Worm (Caenorhabditis elegans) whole organism, L1 larva: ENCODE results near the gene K08D8.7.

Experiments used
- C04F5.9 ChIP-seq: sonication (generic microtip); optimal IDR thresholded peaks from 2 replicates; lab custom pipeline; 2016; ENCODE audit warnings: missing genetic modification characterization, missing compliant biosample characterization
- C16A3.4 ChIP-seq: fragments of 150-350 bp; optimal IDR thresholded peaks from 2 replicates; lab custom pipeline; 2014; ENCODE audit warnings: missing biosample characterization, missing genetic modification characterization
- aha-1 ChIP-seq: fragments of 150-350 bp; optimal IDR thresholded peaks from 2 replicates; lab custom pipeline; 2014; ENCODE audit warnings: missing biosample characterization, missing genetic modification characterization
- alr-1 ChIP-seq: fragments of 200-800 bp; sonication (Bioruptor generic); optimal IDR thresholded peaks from 2 replicates; lab custom pipeline; 2018; ENCODE audit warnings: borderline replicate concordance, mild to moderate bottlenecking, missing genetic modification characterization, missing compliant biosample characterization
- ama-1 ChIP-seq: fragments of 150-350 bp; optimal IDR thresholded peaks from 2 replicates; lab custom pipeline; 2014
- blmp-1 ChIP-seq: fragments of 150-350 bp; optimal IDR thresholded peaks from 2 replicates; lab custom pipeline; 2014; ENCODE audit warnings: missing biosample characterization, missing genetic modification characterization
- ces-1 ChIP-seq: fragments of 150-350 bp; optimal IDR thresholded peaks from 2 replicates; lab custom pipeline; 2014; ENCODE audit warnings: missing biosample characterization, missing genetic modification reagents, missing genetic modification characterization
- dpl-1 ChIP-seq, 3 experiments: fragments of 150-350 bp in 2 of 3; sonication (generic microtip) in 1 of 3; optimal IDR thresholded peaks; 2 replicates each; lab custom pipeline; 2014 to 2017; ENCODE audit warnings: missing biosample characterization in 3 of 3, missing genetic modification characterization in 3 of 3, missing genetic modification reagents in 3 of 3
- dsc-1 ChIP-seq: sonication (generic microtip); optimal IDR thresholded peaks from 2 replicates; lab custom pipeline; 2016; ENCODE audit warnings: mild to moderate bottlenecking, missing genetic modification characterization, missing compliant biosample characterization
- efl-1 ChIP-seq, 4 experiments: fragments of 150-350 bp; optimal IDR thresholded peaks in 3 of 4; peaks in 1 of 4; 1 replicate in 1 of 4; 2 replicates in 3 of 4; lab custom pipeline; 2014; ENCODE audit warnings: missing biosample characterization in 2 of 4, missing genetic modification characterization in 2 of 4, missing genetic modification reagents in 2 of 4
- efl-3 ChIP-seq: fragments of 200-800 bp; sonication (Bioruptor generic); optimal IDR thresholded peaks from 2 replicates; lab custom pipeline; 2018; ENCODE audit warnings: mild to moderate bottlenecking, missing genetic modification characterization, missing compliant biosample characterization
- elt-2 ChIP-seq: sonication (generic microtip); optimal IDR thresholded peaks from 2 replicates; lab custom pipeline; 2016; ENCODE audit warnings: missing genetic modification characterization, mild to moderate bottlenecking, inconsistent platforms, missing compliant biosample characterization, missing genetic modification reagents
- elt-3 ChIP-seq, 6 experiments: fragments of 150-350 bp in 1 of 6; sonication (generic microtip); optimal IDR thresholded peaks; 2 replicates each; lab custom pipeline; 2017 to 2018; ENCODE audit warnings: missing biosample characterization in 6 of 6, missing genetic modification characterization in 6 of 6, inconsistent platforms in 1 of 6
- ets-5 ChIP-seq: fragments of 200-800 bp; sonication (Bioruptor generic); IDR thresholded peaks from 2 replicates; pipeline ENCODE4 v1.3.6; 2022; ENCODE audit warnings: missing genetic modification characterization, missing compliant biosample characterization
- fkh-8 ChIP-seq: sonication (generic microtip); optimal IDR thresholded peaks from 2 replicates; lab custom pipeline; 2016; ENCODE audit warnings: mild to moderate bottlenecking, missing genetic modification characterization, missing compliant biosample characterization
- isw-1 ChIP-seq: fragments of 200-800 bp; sonication (Bioruptor generic); IDR thresholded peaks from 2 replicates; pipeline ENCODE4 v1.3.6; 2022; ENCODE audit warnings: missing genetic modification characterization, missing compliant biosample characterization
- lin-15B ChIP-seq: fragments of 150-350 bp; sonication (generic microtip); optimal IDR thresholded peaks from 3 replicates; lab custom pipeline; 2014; ENCODE audit warnings: missing biosample characterization, missing genetic modification characterization
- lir-3 ChIP-seq: sonication (generic microtip); optimal IDR thresholded peaks from 2 replicates; lab custom pipeline; 2016; ENCODE audit warnings: mild to moderate bottlenecking, missing genetic modification characterization, moderate library complexity, missing compliant biosample characterization; ENCODE audit not compliant: poor library complexity
- mab-9 ChIP-seq: fragments of 200-800 bp; sonication (Bioruptor generic); IDR thresholded peaks from 2 replicates; pipeline ENCODE4 v1.3.6; 2022; ENCODE audit warnings: missing genetic modification reagents, missing genetic modification characterization, missing compliant biosample characterization
- mdl-1 ChIP-seq, 2 experiments: fragments of 150-350 bp; optimal IDR thresholded peaks; 2 replicates each; lab custom pipeline; 2014 to 2017; ENCODE audit warnings: missing biosample characterization in 2 of 2, missing genetic modification characterization in 2 of 2, inconsistent platforms in 1 of 2
- nhr-11 ChIP-seq: fragments of 150-350 bp; optimal IDR thresholded peaks from 2 replicates; lab custom pipeline; 2014; ENCODE audit warnings: missing biosample characterization, missing genetic modification characterization
- nhr-12 ChIP-seq: sonication (generic microtip); optimal IDR thresholded peaks from 2 replicates; lab custom pipeline; 2017; ENCODE audit warnings: missing biosample characterization, missing genetic modification characterization
- nhr-20 ChIP-seq: sonication (generic microtip); optimal IDR thresholded peaks from 2 replicates; lab custom pipeline; 2016; ENCODE audit warnings: mild to moderate bottlenecking, missing genetic modification characterization, missing compliant biosample characterization
- nhr-237 ChIP-seq: fragments of 150-350 bp; optimal IDR thresholded peaks from 2 replicates; lab custom pipeline; 2014; ENCODE audit warnings: missing biosample characterization, missing genetic modification characterization
- nhr-28 ChIP-seq: fragments of 150-350 bp; optimal IDR thresholded peaks from 2 replicates; lab custom pipeline; 2014; ENCODE audit warnings: missing biosample characterization, missing genetic modification characterization
- nhr-71 ChIP-seq: sonication (generic microtip); optimal IDR thresholded peaks from 2 replicates; lab custom pipeline; 2016; ENCODE audit warnings: mild to moderate bottlenecking, missing genetic modification characterization, moderate library complexity, missing compliant biosample characterization
- nhr-84 ChIP-seq: sonication (generic microtip); optimal IDR thresholded peaks from 2 replicates; lab custom pipeline; 2017; ENCODE audit warnings: missing biosample characterization, missing genetic modification characterization
- nhr-85 ChIP-seq: sonication (generic microtip); peaks from one replicate; lab custom pipeline; 2016; ENCODE audit warnings: missing genetic modification characterization, inconsistent platforms, missing compliant biosample characterization
- pag-3 ChIP-seq: sonication (generic microtip); optimal IDR thresholded peaks from 2 replicates; lab custom pipeline; 2017; ENCODE audit warnings: missing genetic modification characterization, mild to moderate bottlenecking, missing compliant biosample characterization, antibody characterized with exemption, borderline replicate concordance; ENCODE audit not compliant: insufficient read depth
- pqm-1 ChIP-seq: sonication (generic microtip); optimal IDR thresholded peaks from 3 replicates; lab custom pipeline; 2017; ENCODE audit warnings: missing biosample characterization, missing genetic modification characterization
- snu-23 ChIP-seq: sonication (generic microtip); optimal IDR thresholded peaks from 2 replicates; lab custom pipeline; 2016; ENCODE audit warnings: missing genetic modification characterization, missing compliant biosample characterization
- sptf-1 ChIP-seq: fragments of 150-350 bp; optimal IDR thresholded peaks from 2 replicates; lab custom pipeline; 2014; ENCODE audit warnings: missing biosample characterization, missing genetic modification characterization
- sup-37 ChIP-seq: fragments of 200-800 bp; sonication (Bioruptor generic); optimal IDR thresholded peaks from 2 replicates; lab custom pipeline; 2018; ENCODE audit warnings: mild to moderate bottlenecking, missing genetic modification characterization, missing compliant biosample characterization
- tbx-2 ChIP-seq: sonication (generic microtip); optimal IDR thresholded peaks from 2 replicates; lab custom pipeline; 2016; ENCODE audit warnings: missing genetic modification characterization, missing compliant biosample characterization
- tlp-1 ChIP-seq: fragments of 150-350 bp; optimal IDR thresholded peaks from 2 replicates; lab custom pipeline; 2014; ENCODE audit warnings: missing biosample characterization, missing genetic modification characterization
- unc-130 ChIP-seq: fragments of 150-350 bp; optimal IDR thresholded peaks from 2 replicates; lab custom pipeline; 2017; ENCODE audit warnings: missing biosample characterization, missing genetic modification characterization, inconsistent platforms
- unc-62 ChIP-seq: fragments of 150-350 bp; optimal IDR thresholded peaks from 2 replicates; lab custom pipeline; 2014; ENCODE audit warnings: missing biosample characterization, missing genetic modification reagents, missing genetic modification characterization
- vab-15 ChIP-seq: sonication (generic microtip); optimal IDR thresholded peaks from 2 replicates; lab custom pipeline; 2017; ENCODE audit warnings: missing genotype, mild to moderate bottlenecking, missing genetic modification characterization, missing compliant biosample characterization
- xbp-1 ChIP-seq: sonication (generic microtip); optimal IDR thresholded peaks from 2 replicates; lab custom pipeline; 2016; ENCODE audit warnings: missing genetic modification characterization, missing compliant biosample characterization
- zag-1 ChIP-seq: fragments of 150-350 bp; optimal IDR thresholded peaks from 2 replicates; lab custom pipeline; 2014; ENCODE audit warnings: missing biosample characterization, missing genetic modification characterization
- zip-4 ChIP-seq: fragments of 200-800 bp; sonication (Bioruptor generic); optimal IDR thresholded peaks from 2 replicates; lab custom pipeline; 2018; ENCODE audit warnings: mild to moderate bottlenecking, missing genetic modification characterization, moderate library complexity, missing compliant biosample characterization
- ztf-11 ChIP-seq, 2 experiments: sonication (generic microtip); optimal IDR thresholded peaks; 2 replicates each; lab custom pipeline; 2016 to 2017; ENCODE audit warnings: missing genetic modification characterization in 2 of 2, missing biosample characterization in 1 of 2, missing compliant biosample characterization in 1 of 2
- ztf-4 ChIP-seq: fragments of 150-350 bp; optimal IDR thresholded peaks from 2 replicates; lab custom pipeline; 2014; ENCODE audit warnings: missing biosample characterization, missing genetic modification characterization

Gene K08D8.7

DNA sequence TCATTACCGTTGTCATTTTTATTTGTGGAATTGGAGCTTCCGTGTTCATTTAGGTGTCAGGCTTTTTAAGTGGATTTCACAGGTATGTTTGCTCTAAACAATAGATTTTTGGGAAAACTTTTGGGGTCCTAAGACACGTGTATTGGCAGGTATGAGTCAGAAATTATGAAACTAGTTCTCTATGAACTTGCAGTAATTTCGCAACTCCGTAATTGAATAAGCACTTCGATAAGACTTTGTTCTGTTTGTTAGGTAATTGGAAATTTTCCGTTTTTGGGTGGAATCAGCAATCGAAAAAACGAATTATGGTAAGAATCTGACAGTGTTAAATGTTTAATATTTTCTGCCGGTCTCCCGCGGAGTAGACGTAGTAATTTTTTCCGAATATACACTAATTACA, 514 bp downstream of the K08D8.7 start:
- TF ChIP-seq nhr-84 (tag; lab: Kevin White, UChicago) (no peak), alr-1 (no peak), xbp-1 (tag; lab: Kevin White, UChicago) (no peak), C16A3.4 (tag; lab: Kevin White, UChicago) (no peak), nhr-20 (tag; lab: Kevin White, UChicago) (no peak), ztf-11 (tag; optimal IDR thresholded peaks at IDR 0.05; lab: Kevin White, UChicago) (no peak), efl-3 (GFP tag; lab: Kevin White, UChicago) (no peak), nhr-71 (tag; lab: Kevin White, UChicago) (no peak), isw-1 (GFP tag; lab: Robert Waterston, UW) (no peak), pag-3 (tag; lab: Kevin White, UChicago) (no peak)

DNA sequence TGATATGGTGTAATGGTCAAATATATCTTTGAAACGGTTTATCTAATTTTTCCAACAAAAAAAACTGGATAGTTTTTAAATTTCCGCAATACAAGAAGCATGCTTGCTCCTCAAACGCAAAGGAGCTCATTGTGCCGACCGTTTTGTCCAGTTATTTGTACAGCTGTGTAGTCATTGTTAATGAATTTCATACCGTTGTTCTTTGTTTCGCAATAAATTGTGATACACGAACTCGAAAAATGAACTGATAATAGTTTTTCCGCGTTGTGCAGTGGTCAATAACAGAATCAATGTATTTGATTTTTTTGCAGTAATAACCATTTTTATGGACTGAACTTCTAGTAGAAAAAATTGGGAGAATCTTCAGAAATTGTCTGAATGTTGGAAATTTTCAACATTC, 2.2 kb downstream of the K08D8.7 start:
- TF ChIP-seq nhr-11, result no peak
- TF ChIP-seq fkh-8 (tag; lab: Kevin White, UChicago), result no peak
- no peak for TF ChIP-seq efl-1 (optimal IDR thresholded peaks at IDR 0.05; lab: Kevin White, UChicago)
- TF ChIP-seq efl-1 (GFP tag; optimal IDR thresholded peaks at IDR 0.05 in 1 of 2; lab: Kevin White, UChicago), result peak in 1 of 2 experiments; percentile 81
- TF ChIP-seq elt-2, result peak; percentile 4
- no peak for TF ChIP-seq zip-4 (GFP tag; lab: Kevin White, UChicago)
- TF ChIP-seq xbp-1 (tag; lab: Kevin White, UChicago), result no peak

DNA sequence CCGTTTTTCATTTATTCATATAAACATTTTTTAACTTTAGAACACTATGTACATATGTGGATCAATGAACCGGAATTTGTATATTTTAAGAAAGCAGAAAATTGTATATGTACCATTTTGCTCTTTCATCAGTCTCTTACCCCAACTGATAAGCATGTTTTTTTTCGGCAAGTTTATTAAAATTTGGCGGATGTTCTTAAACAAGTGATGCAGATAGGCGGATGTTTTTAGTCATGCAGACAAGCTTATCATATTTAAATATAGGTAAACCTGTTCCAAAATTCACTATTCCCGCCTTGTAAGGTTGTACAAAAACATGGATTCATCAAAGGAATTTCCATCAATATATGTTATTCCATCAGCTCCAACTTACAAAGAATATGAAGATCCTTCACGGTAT, 2.8 kb downstream of the K08D8.7 start, which contains the start of gene K08D8.9:
TSS of gene K08D8.9 (plus strand) at position 301 of the 400 bp plus-strand sequence.
- no peak for TF ChIP-seq zag-1
- TF ChIP-seq ces-1, result no peak
- TF ChIP-seq dsc-1, result no peak
- TF ChIP-seq dpl-1 (GFP tag; optimal IDR thresholded peaks at IDR 0.05; lab: Kevin White, UChicago), result no peak
- no peak for TF ChIP-seq C04F5.9 (tag; lab: Kevin White, UChicago)
- TF ChIP-seq isw-1 (GFP tag; lab: Robert Waterston, UW), result no peak
- TF ChIP-seq unc-130 (tag; lab: Kevin White, UChicago), result no peak
- no peak for TF ChIP-seq blmp-1 (tag; lab: Kevin White, UChicago)
- no peak for TF ChIP-seq nhr-12 (tag; lab: Kevin White, UChicago)
- TF ChIP-seq ama-1 (lab: Kevin White, UChicago), result no peak
- no peak for TF ChIP-seq pqm-1
- TF ChIP-seq aha-1 (tag; lab: Kevin White, UChicago), result no peak
- no peak for TF ChIP-seq nhr-28
- TF ChIP-seq mdl-1 (tag; optimal IDR thresholded peaks at IDR 0.05; lab: Kevin White, UChicago), result no peak
- TF ChIP-seq nhr-85 (tag; lab: Kevin White, UChicago), result no peak
- TF ChIP-seq efl-3 (GFP tag; lab: Kevin White, UChicago), result no peak
- no peak for TF ChIP-seq unc-62
- TF ChIP-seq xbp-1 (tag; lab: Kevin White, UChicago), result no peak
- TF ChIP-seq sup-37 (GFP tag; lab: Kevin White, UChicago), result no peak
- TF ChIP-seq, all 84 proteins: peak for 0

DNA sequence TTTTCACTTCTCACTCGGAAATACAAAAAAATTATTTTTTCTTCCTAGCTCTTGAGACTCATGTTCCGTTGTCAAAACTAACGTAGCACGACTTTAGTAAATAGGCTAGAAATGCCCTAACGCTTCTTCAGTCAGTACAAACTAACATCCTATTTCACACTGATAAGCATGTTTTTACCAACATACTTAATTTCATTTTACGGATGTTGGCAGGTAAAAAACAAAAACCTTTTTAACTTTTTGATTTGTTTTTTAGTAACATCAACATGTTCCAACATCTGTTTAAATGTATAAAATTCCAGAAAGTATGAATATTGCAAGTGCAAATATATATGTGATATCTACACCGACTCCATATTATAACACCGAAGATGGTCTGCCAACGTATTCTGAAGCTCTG, 3.6 kb downstream of the K08D8.7 start, which contains the start of gene K08D8.10:
TSS of gene K08D8.10 (plus strand) at position 301 of the 400 bp plus-strand sequence.
- TF ChIP-seq snu-23 (GFP tag; lab: Kevin White, UChicago) (no peak), pqm-1 (no peak), nhr-237 (tag; lab: Kevin White, UChicago) (no peak), nhr-71 (tag; lab: Kevin White, UChicago) (no peak), lir-3 (tag; lab: Kevin White, UChicago) (no peak), tlp-1 (tag; lab: Kevin White, UChicago) (no peak), pag-3 (tag; lab: Kevin White, UChicago) (no peak), lin-15B (tag; lab: Kevin White, UChicago) (no peak), ztf-4 (tag; lab: Kevin White, UChicago) (no peak), sptf-1 (tag; lab: Kevin White, UChicago) (no peak), ztf-11 (tag; optimal IDR thresholded peaks at IDR 0.05; lab: Kevin White, UChicago) (no peak), elt-3 (tag; optimal IDR thresholded peaks at IDR 0.05; lab: Kevin White, UChicago) (no peak), mab-9 (GFP tag; lab: Robert Waterston, UW) (no peak), ets-5 (GFP tag; lab: Robert Waterston, UW) (no peak), vab-15 (tag; lab: Kevin White, UChicago) (no peak), tbx-2 (tag; lab: Kevin White, UChicago) (no peak)
- TF ChIP-seq, all 84 proteins: peak for 0
